Worm (Caenorhabditis elegans) whole organism, L4/young adult: ENCODE measurements around the gene cyb-1.

ENCODE experiments used
- W03F9.2 ChIP-seq: fragments of 150-350 bp; optimal IDR thresholded peaks from 2 replicates; lab custom pipeline; 2014; ENCODE audit warnings: missing biosample characterization, missing genetic modification characterization
- dao-5 ChIP-seq: sonication (generic microtip); optimal IDR thresholded peaks from 2 replicates; lab custom pipeline; 2016; ENCODE audit warnings: missing genotype, missing genetic modification characterization, moderate library complexity, missing compliant biosample characterization
- him-1 ChIP-seq: sonication (generic microtip); optimal IDR thresholded peaks from 2 replicates; lab custom pipeline; 2016; ENCODE audit warnings: missing genotype, missing genetic modification reagents, missing genetic modification characterization, missing compliant biosample characterization

DNA sequence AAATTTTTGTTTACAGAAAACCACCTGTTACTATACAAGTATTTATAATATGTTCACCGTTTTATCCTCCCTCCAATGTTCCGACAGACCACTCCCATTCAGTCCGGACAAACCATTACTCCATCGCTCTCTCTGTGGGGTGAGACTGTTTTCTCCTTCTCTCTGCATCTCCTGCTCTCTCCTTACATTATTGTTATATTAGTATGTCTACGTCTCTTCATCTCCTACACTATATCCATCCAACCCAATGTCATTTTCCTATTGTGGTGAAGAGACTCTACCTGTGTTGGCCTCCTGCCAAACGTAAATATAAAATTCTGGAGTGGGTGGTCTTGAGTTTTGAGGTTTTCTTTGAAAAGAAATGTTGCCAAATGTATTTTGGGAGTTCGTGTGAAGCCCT, 20.4 kb upstream of the cyb-1 start:
- TF ChIP-seq dao-5 (tag; lab: Kevin White, UChicago) (no peak), W03F9.2 (tag; lab: Kevin White, UChicago) (no peak), him-1 (no peak)
